Fruit fly (Drosophila melanogaster): ENCODE data around the gene Osi11.

The Osi11 gene

DNA sequence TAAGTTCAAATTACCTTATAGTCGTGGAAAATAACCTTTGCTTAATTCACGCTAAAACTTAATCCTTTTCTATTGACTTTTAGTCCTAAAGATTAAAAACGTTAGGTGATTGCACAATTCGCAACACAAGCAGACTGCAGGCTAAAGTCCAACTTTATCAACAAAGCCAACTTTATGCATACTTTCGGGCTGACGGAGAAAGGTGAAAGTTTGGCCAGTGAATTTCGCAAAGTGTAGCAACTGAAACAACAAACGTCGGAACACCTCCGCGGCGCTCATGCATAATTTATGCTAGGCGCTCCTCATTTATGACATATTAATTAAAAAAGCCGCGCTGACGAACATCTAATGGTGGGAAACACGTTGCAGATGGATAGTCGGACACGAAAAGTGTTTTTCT lies 1.4 kb upstream of the Osi11 start:
- no peak for TF ChIP-seq Jra (GFP tag; optimal IDR thresholded peaks at IDR 0.05)
- TF ChIP-seq N (GFP tag; optimal IDR thresholded peaks at IDR 0.05), result no peak
- TF ChIP-seq GATAd (GFP tag; optimal IDR thresholded peaks at IDR 0.05), result no peak
- no peak for TF ChIP-seq fru (GFP tag; optimal IDR thresholded peaks at IDR 0.05)
- no peak for TF ChIP-seq psq (GFP tag; optimal IDR thresholded peaks at IDR 0.05)
- no peak for TF ChIP-seq Hnf4 (GFP tag; optimal IDR thresholded peaks at IDR 0.05)
- TF ChIP-seq pan (optimal IDR thresholded peaks at IDR 0.05), result no peak
- no peak for TF ChIP-seq CG9705 (GFP tag; optimal IDR thresholded peaks at IDR 0.05)
- TF ChIP-seq Sp1 (GFP tag; optimal IDR thresholded peaks at IDR 0.05), result no peak
- no peak for TF ChIP-seq Hr78 (GFP tag; optimal IDR thresholded peaks at IDR 0.05)
- TF ChIP-seq dmrt93B (GFP tag; optimal IDR thresholded peaks at IDR 0.05), result no peak

DNA sequence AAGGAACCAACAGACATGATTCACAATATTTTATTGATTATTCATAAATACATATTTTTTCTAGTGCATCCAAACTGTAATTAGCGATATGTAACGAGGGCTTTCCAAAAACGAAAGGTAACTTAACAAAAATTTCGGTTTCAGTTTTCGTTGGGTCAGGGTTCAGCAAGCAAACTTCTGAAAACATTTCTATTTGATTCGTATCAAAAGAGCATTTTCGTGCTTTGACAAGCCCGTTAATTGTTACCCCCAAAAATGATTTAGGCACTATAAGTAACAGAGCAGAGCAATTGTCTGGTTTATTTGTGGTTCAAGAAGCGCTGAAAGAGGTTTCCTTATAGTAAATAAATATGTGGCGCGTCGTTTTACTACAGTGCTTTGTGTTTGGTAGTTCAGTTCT lies 2.7 kb downstream of the Osi11 start, which contains the start of gene Osi10b:
TSS of gene Osi10b (plus strand) at position 301 of the 400 bp plus-strand sequence.
- TF ChIP-seq fru (GFP tag; optimal IDR thresholded peaks at IDR 0.05), result no peak
- TF ChIP-seq Hr83 (GFP tag; optimal IDR thresholded peaks at IDR 0.05; ENCODE audit: poor library complexity, severe bottlenecking), result no peak
- no peak for TF ChIP-seq rgr (GFP tag; optimal IDR thresholded peaks at IDR 0.05)
- no peak for TF ChIP-seq Mio (GFP tag; optimal IDR thresholded peaks at IDR 0.05)
- no peak for TF ChIP-seq jim (GFP tag; optimal IDR thresholded peaks at IDR 0.05)
- TF ChIP-seq sv (GFP tag; optimal IDR thresholded peaks at IDR 0.05), result no peak
- TF ChIP-seq CG32264 (GFP tag; optimal IDR thresholded peaks at IDR 0.05), result no peak
- TF ChIP-seq Rel (GFP tag; optimal IDR thresholded peaks at IDR 0.05), result no peak
- no peak for TF ChIP-seq Rel (tag; optimal IDR thresholded peaks at IDR 0.05)
- TF ChIP-seq tai (GFP tag; optimal IDR thresholded peaks at IDR 0.05), result no peak
- TF ChIP-seq Jra (GFP tag; optimal IDR thresholded peaks at IDR 0.05), result no peak
- no peak for TF ChIP-seq Vsx2 (GFP tag; optimal IDR thresholded peaks at IDR 0.05; ENCODE audit: partially characterized antibody)

DNA sequence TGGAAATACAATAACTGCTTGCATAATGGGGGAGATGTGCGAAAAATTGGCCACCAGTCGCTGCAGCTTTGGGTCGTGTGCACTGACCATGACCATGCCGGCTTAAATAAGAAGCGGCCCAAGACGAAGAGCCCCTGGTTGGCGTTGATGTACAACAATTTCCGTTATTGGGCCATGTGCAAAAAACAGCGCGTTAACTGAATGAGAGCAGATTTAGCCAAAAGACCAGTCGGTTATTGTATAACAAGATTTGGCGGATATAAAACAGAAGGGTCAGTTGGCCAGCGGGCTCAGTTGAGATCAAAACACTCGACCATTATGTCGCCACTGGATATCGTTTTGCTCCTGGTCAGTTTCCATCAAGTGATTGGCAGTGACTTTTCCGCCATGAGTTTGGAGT lies 4.9 kb downstream of the Osi11 start, which contains the start of gene Osi10a:
TSS of gene Osi10a (plus strand) at position 301 of the 400 bp plus-strand sequence.
- TF ChIP-seq CG32264 (GFP tag; optimal IDR thresholded peaks at IDR 0.05) (no peak), psq (GFP tag; optimal IDR thresholded peaks at IDR 0.05) (no peak), foxo (GFP tag; optimal IDR thresholded peaks at IDR 0.05) (no peak), lola (GFP tag; optimal IDR thresholded peaks at IDR 0.05) (no peak), Hnf4 (GFP tag; optimal IDR thresholded peaks at IDR 0.05) (no peak), CG9705 (GFP tag; optimal IDR thresholded peaks at IDR 0.05) (no peak), GATAd (GFP tag; optimal IDR thresholded peaks at IDR 0.05) (no peak)

DNA sequence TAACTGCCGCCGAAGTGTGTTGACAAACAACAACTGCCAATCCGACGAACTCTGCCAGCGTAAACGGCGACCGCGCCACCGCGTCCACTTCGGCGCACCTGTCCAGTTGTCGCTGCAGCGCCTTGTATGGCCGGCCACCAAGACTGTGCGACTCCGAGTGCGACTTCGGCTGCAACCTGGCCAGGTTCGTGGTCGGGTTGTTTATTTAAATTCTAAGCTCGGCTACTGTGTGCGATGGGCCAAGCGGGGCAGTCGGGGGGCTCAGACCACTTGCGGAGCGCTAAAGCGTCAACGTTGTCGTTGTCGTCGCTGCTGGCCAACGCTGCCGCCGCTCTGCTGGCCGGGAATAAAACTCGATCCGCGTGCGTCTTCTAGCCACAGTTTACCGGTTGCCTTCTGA lies 8.7 kb downstream of the Osi11 start, which contains the start of gene Osi9:
TSS of gene Osi9 (plus strand) at position 375 of the 400 bp plus-strand sequence.
- TF ChIP-seq rgr (GFP tag; optimal IDR thresholded peaks at IDR 0.05), result no peak

DNA sequence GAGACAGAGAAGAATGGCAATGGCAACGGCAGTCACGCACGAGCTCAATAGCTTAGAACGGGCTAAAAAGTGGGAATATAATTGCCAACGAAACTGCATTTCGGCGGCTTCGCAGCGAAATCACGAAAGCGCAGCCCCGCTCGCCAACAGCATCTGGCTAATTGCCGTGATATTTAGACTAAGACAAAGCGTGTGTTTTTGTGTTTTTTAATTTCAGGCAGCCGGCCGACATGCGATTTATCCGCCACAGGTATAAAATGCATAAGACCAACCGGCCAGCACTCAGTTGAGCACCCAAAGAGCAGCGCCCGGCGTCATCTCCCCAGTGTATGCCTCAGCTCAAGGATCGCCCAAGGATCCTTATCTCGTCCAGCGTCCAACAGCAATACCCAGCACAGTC lies 13.7 kb downstream of the Osi11 start, which contains the start of gene Osi8:
TSS of gene Osi8 (plus strand) at position 301 of the 400 bp plus-strand sequence.
- TF ChIP-seq N (GFP tag; optimal IDR thresholded peaks at IDR 0.05) (no peak), Dfd (GFP tag; optimal IDR thresholded peaks at IDR 0.05) (no peak), foxo (GFP tag; optimal IDR thresholded peaks at IDR 0.05) (no peak), dmrt93B (GFP tag; optimal IDR thresholded peaks at IDR 0.05) (no peak), psq (GFP tag; optimal IDR thresholded peaks at IDR 0.05) (no peak), OdsH (GFP tag; optimal IDR thresholded peaks at IDR 0.05) (no peak), jim (GFP tag; optimal IDR thresholded peaks at IDR 0.05) (no peak)

DNA sequence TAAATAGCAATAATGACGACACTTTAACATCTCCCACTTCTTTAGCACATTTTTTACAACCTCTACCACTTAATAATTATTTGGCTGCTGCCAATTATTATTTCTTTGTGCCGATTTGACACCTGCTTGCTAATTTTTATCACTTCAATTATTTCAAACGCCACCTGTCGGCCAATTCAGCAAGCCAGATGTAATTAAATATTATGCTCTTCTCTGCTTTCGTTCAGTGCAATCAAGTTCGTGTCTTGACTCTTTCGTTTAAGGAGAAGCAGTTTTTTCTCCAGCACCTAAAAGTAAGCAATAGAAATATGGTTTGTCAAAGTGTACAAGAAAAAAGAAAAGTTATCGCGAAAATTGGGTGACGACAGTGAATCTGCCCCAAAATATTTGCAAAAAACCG lies 14.1 kb downstream of the Osi11 start:
- TF ChIP-seq Myc (optimal IDR thresholded peaks at IDR 0.05) (peak; percentile 38), h (GFP tag; optimal IDR thresholded peaks at IDR 0.05) (no peak)

DNA sequence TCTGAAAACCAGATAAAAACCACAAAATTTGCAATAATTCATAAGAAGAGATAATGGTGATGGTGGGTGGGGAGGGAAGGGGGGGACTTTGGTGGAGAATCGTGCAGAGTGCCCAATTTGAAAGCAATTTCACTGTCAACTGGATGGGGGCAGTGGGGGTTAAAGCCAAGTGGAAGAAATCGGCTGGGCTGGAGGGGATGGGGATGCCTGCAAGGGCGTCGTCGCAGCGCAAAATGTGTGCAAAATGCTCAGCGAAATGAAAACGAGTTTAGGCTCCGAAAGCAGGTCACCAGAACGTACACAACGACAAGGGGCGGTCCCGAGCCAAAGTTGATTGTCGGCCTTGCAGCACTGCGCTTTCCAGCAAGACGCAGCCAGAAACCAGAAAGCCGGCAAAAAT lies 15.7 kb downstream of the Osi11 start:
- no peak for TF ChIP-seq CG9705 (GFP tag; optimal IDR thresholded peaks at IDR 0.05)
- no peak for TF ChIP-seq HLH106 (tag; optimal IDR thresholded peaks at IDR 0.05)
- no peak for TF ChIP-seq tai (GFP tag; optimal IDR thresholded peaks at IDR 0.05)
- TF ChIP-seq Hnf4 (GFP tag; optimal IDR thresholded peaks at IDR 0.05), result no peak
- no peak for TF ChIP-seq ey (GFP tag; optimal IDR thresholded peaks at IDR 0.05)
- TF ChIP-seq Abd-B (GFP tag; optimal IDR thresholded peaks at IDR 0.05), result no peak
- TF ChIP-seq Dif (GFP tag; optimal IDR thresholded peaks at IDR 0.05; ENCODE audit: partially characterized antibody), result no peak
- no peak for TF ChIP-seq Vsx2 (GFP tag; optimal IDR thresholded peaks at IDR 0.05; ENCODE audit: partially characterized antibody)
- TF ChIP-seq jim (GFP tag; optimal IDR thresholded peaks at IDR 0.05), result no peak
- no peak for TF ChIP-seq dmrt93B (GFP tag; optimal IDR thresholded peaks at IDR 0.05)

All from whole organism, wandering third instar larva.